Worm (Caenorhabditis elegans): ENCODE measurements around the gene F26D2.10.

The F26D2.10 gene

DNA sequence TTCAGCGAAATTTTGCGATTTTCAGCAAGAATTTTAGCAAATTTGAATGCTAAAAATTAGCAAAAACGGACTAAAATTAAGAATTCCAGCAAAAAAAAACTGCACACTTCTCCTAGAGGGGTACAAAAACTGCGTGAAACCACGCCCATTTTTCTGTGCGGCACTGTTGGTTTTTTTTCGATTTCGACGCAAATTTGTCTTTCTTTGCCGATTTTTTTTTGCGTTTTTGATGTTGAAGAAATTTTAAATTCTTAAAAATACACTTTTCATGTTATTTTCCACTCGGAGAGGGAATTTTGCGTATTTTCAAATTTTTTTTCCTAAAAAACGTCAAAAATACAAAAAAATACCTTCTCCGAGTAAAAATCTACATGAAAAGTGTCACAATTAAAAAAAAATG lies 25.4 kb downstream of the F26D2.10 start, which contains the start of gene syp-1:
syp-1 (plus strand) TSS at position 301 of the 400 bp plus-strand sequence.
- TF ChIP-seq eyg-1 (tag; optimal IDR thresholded peaks at IDR 0.05): no peak

ce11 chrV:16401519-16401918 lies 27.9 kb downstream of the F26D2.10 start, which contains the start of gene F13A7.14:
Gene F13A7.14, plus strand, starts transcription at chrV:16401891.
- no peak for TF ChIP-seq C38D4.7 (GFP tag; optimal IDR thresholded peaks at IDR 0.05)
- TF ChIP-seq npax-4 (tag; optimal IDR thresholded peaks at IDR 0.05): no peak
- peak; percentile 68 for TF ChIP-seq tbx-2 (tag; optimal IDR thresholded peaks at IDR 0.05)
- no peak for TF ChIP-seq fkh-10 (GFP tag; optimal IDR thresholded peaks at IDR 0.05)
- TF ChIP-seq elt-4 (tag; optimal IDR thresholded peaks at IDR 0.05): no peak
- no peak for TF ChIP-seq pax-1 (tag; optimal IDR thresholded peaks at IDR 0.05)
- TF ChIP-seq fax-1 (tag; optimal IDR thresholded peaks at IDR 0.05): peak; percentile 51
- peak; percentile 53 for TF ChIP-seq ceh-34 (tag; optimal IDR thresholded peaks at IDR 0.05)
- no peak for TF ChIP-seq ama-1 (optimal IDR thresholded peaks at IDR 0.05)
- TF ChIP-seq ref-2 (tag; optimal IDR thresholded peaks at IDR 0.05): peak; percentile 86
- peak; percentile 72 for TF ChIP-seq mec-3 (tag; optimal IDR thresholded peaks at IDR 0.05; ENCODE audit: borderline replicate concordance)
- peak; percentile 77 for TF ChIP-seq rnt-1 (tag; optimal IDR thresholded peaks at IDR 0.05)
- TF ChIP-seq nhr-11 (tag; optimal IDR thresholded peaks at IDR 0.05): no peak
- no peak for TF ChIP-seq T23F11.4 (GFP tag; optimal IDR thresholded peaks at IDR 0.05)
- peak; percentile 60 for TF ChIP-seq lim-6 (tag; optimal IDR thresholded peaks at IDR 0.05)
- TF ChIP-seq ceh-31 (tag; optimal IDR thresholded peaks at IDR 0.05): peak; percentile 93
- peak; percentile 31 for TF ChIP-seq nfya-1 (tag; optimal IDR thresholded peaks at IDR 0.05)
- TF ChIP-seq ceh-2 (tag; optimal IDR thresholded peaks at IDR 0.05): peak; percentile 92
- TF ChIP-seq fkh-6 (tag; optimal IDR thresholded peaks at IDR 0.05): no peak
- TF ChIP-seq sox-2 (GFP tag; IDR thresholded peaks at IDR 0.05): no peak
- no peak for TF ChIP-seq nhr-232 (tag; optimal IDR thresholded peaks at IDR 0.05)
- TF ChIP-seq sox-4 (tag; optimal IDR thresholded peaks at IDR 0.05): no peak
- peak; percentile 92 for TF ChIP-seq ets-4 (tag; optimal IDR thresholded peaks at IDR 0.05)
- TF ChIP-seq unc-42 (tag; optimal IDR thresholded peaks at IDR 0.05): peak; percentile 56
- no peak for TF ChIP-seq eyg-1 (tag; optimal IDR thresholded peaks at IDR 0.05)
- TF ChIP-seq gmeb-2 (tag; optimal IDR thresholded peaks at IDR 0.05): no peak
- TF ChIP-seq tbx-7 (tag; optimal IDR thresholded peaks at IDR 0.05): peak; percentile 88
- TF ChIP-seq unc-55 (GFP tag; optimal IDR thresholded peaks at IDR 0.05): no peak
- no peak for TF ChIP-seq odd-2 (tag; optimal IDR thresholded peaks at IDR 0.05)
- TF ChIP-seq madf-2 (tag; optimal IDR thresholded peaks at IDR 0.05): no peak
- TF ChIP-seq che-1 (tag; optimal IDR thresholded peaks at IDR 0.05): no peak
- TF ChIP-seq pat-9 (tag; optimal IDR thresholded peaks at IDR 0.05): no peak
- no peak for TF ChIP-seq hlh-30 (tag; optimal IDR thresholded peaks at IDR 0.05; ENCODE audit: insufficient read depth)
- no peak for TF ChIP-seq sdc-2 (tag; optimal IDR thresholded peaks at IDR 0.05)
- TF ChIP-seq zip-5 (tag; optimal IDR thresholded peaks at IDR 0.05): peak; percentile 82
- no peak for TF ChIP-seq ceh-48 (tag; optimal IDR thresholded peaks at IDR 0.05)
- peak; percentile 96 for TF ChIP-seq C08G9.2 (tag; optimal IDR thresholded peaks at IDR 0.05)
- no peak for TF ChIP-seq hlh-13 (GFP tag; optimal IDR thresholded peaks at IDR 0.05)
- TF ChIP-seq ceh-18 (tag; optimal IDR thresholded peaks at IDR 0.05): no peak
- no peak for TF ChIP-seq unc-86 (tag; optimal IDR thresholded peaks at IDR 0.05)
- no peak for TF ChIP-seq pqm-1 (tag; optimal IDR thresholded peaks at IDR 0.05)
- TF ChIP-seq ceh-14 (tag; optimal IDR thresholded peaks at IDR 0.05): peak; percentile 80
- TF ChIP-seq hlh-15 (tag; optimal IDR thresholded peaks at IDR 0.05): no peak
- no peak for TF ChIP-seq pha-2 (tag; optimal IDR thresholded peaks at IDR 0.05)
- peak; percentile 57 for TF ChIP-seq F13H6.1 (tag; optimal IDR thresholded peaks at IDR 0.05)
- peak; percentile 64 for TF ChIP-seq hlh-8 (tag; optimal IDR thresholded peaks at IDR 0.05)
- no peak for TF ChIP-seq dve-1 (tag; optimal IDR thresholded peaks at IDR 0.05)
- no peak for TF ChIP-seq ahr-1 (tag; optimal IDR thresholded peaks at IDR 0.05)
- no peak for TF ChIP-seq ceh-6 (GFP tag; optimal IDR thresholded peaks at IDR 0.05)
- no peak for TF ChIP-seq ceh-9 (tag; optimal IDR thresholded peaks at IDR 0.05)
